Fruit fly (Drosophila melanogaster): ENCODE data around the gene CG14453.
A peak's percentile ranks its signal among the peaks of the same experiment; 100 is the strongest.

Gene CG14453

DNA sequence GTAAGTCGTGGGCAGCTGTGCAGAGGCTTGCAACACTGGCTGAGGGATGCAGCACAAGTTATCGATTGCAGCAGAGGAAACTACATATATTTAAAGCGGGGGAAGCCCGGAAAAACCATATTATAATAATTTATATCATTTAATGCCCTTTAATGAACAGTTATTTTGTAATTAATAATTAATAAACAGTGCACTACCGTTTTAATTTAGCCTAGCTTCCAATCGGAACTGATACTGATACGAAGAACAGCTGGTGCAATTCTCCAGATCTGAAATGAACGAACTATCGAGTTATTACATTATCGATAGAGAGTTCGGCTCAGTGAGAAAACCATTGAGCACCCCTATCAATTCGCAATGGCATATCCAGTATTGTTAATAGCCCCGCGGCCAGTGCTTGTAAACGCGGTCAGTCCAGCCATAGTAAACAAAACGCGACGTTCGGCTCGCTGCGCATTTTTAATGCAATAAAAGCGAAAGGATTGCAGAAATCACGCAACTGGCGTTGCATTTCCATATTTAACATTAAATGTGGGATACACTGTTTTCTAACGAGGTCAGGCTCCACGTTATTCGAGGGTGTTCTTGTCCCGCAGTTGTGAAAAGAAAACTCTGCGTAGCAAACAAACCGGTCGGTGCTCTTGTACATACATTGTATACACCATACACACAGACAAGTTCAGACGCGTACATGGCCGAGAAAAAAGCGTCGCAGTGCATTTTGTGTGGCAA, 47.7 kb downstream of the CG14453 start, which contains the start of gene CG7369 (continued):
- no peak for TF ChIP-seq CG1832 (GFP tag; optimal IDR thresholded peaks at IDR 0.05)
- TF ChIP-seq NC2β (GFP tag; optimal IDR thresholded peaks at IDR 0.05): peak; percentile 60
- TF ChIP-seq Tbp (GFP tag; optimal IDR thresholded peaks at IDR 0.05): no peak
- peak; percentile 42 for TF ChIP-seq ATbp (GFP tag; optimal IDR thresholded peaks at IDR 0.05)
- peak; percentile 88 for TF ChIP-seq Max (GFP tag; optimal IDR thresholded peaks at IDR 0.05)
- peak; percentile 89 for TF ChIP-seq CG9727 (GFP tag; optimal IDR thresholded peaks at IDR 0.05)
- peak; percentile 81 for TF ChIP-seq Side (GFP tag; optimal IDR thresholded peaks at IDR 0.05)
- TF ChIP-seq pum (GFP tag; optimal IDR thresholded peaks at IDR 0.05): peak; percentile 67
- TF ChIP-seq CG11504 (tag; optimal IDR thresholded peaks at IDR 0.05): peak; percentile 82
- peak; percentile 47 for TF ChIP-seq oc (tag; optimal IDR thresholded peaks at IDR 0.05)
- TF ChIP-seq CG13287 (GFP tag; IDR thresholded peaks at IDR 0.05; ENCODE audit: partially characterized antibody): peak; percentile 81
- TF ChIP-seq Aef1 (GFP tag; IDR thresholded peaks at IDR 0.05): peak; percentile 78
- no peak; the same call in 1 of the 2 replicates for TF ChIP-seq Ravus (GFP tag; IDR thresholded peaks at IDR 0.05)
- TF ChIP-seq kay (GFP tag; optimal IDR thresholded peaks at IDR 0.05): peak; percentile 76
- peak; percentile 88 for TF ChIP-seq Scr (GFP tag; IDR thresholded peaks at IDR 0.05; ENCODE audit: partially characterized antibody)
- peak; percentile 88 for TF ChIP-seq HmgZ (tag; optimal IDR thresholded peaks at IDR 0.05)
- peak; percentile 61 for TF ChIP-seq mirr (GFP tag; optimal IDR thresholded peaks at IDR 0.05)
- TF ChIP-seq Ptx1 (GFP tag; IDR thresholded peaks at IDR 0.05): peak; percentile 85
- peak; percentile 90 for TF ChIP-seq ind (GFP tag; optimal IDR thresholded peaks at IDR 0.05)
- TF ChIP-seq bbx (GFP tag; IDR thresholded peaks at IDR 0.05; ENCODE audit: partially characterized antibody): peak; percentile 24; the same call in 1 of the 2 replicates
- no peak for TF ChIP-seq h (optimal IDR thresholded peaks at IDR 0.05)
- TF ChIP-seq hb (GFP tag; IDR thresholded peaks at IDR 0.05; ENCODE audit: partially characterized antibody): peak; percentile 44; the same call in 2 of the 3 replicates
- TF ChIP-seq CG12942 (GFP tag; optimal IDR thresholded peaks at IDR 0.05): peak; percentile 81
- peak; percentile 50; the same call in 1 of the 2 replicates for TF ChIP-seq Bgb (GFP tag; IDR thresholded peaks at IDR 0.05; ENCODE audit: partially characterized antibody)
- peak; percentile 83 for TF ChIP-seq pho (GFP tag; optimal IDR thresholded peaks at IDR 0.05)
- peak; percentile 87 for TF ChIP-seq CG12104 (GFP tag; optimal IDR thresholded peaks at IDR 0.05)
- peak; percentile 52; the same call in 2 of the 3 replicates for TF ChIP-seq CG14050 (GFP tag; IDR thresholded peaks at IDR 0.05)
- TF ChIP-seq D19B (GFP tag; optimal IDR thresholded peaks at IDR 0.05): peak; percentile 70
- TF ChIP-seq Asciz (GFP tag; optimal IDR thresholded peaks at IDR 0.05): peak; percentile 5
- TF ChIP-seq lilli (GFP tag; optimal IDR thresholded peaks at IDR 0.05): peak; percentile 92
- TF ChIP-seq Deaf1 (tag; optimal IDR thresholded peaks at IDR 0.05): peak; percentile 56
- no peak for TF ChIP-seq CG31365 (tag; optimal IDR thresholded peaks at IDR 0.05)
- peak; percentile 70; the same call in 1 of the 3 replicates for TF ChIP-seq CG2889 (GFP tag; IDR thresholded peaks at IDR 0.05)
- peak; percentile 71 for TF ChIP-seq E2f1 (GFP tag; IDR thresholded peaks at IDR 0.05)
- no peak for TF ChIP-seq fru (optimal IDR thresholded peaks at IDR 0.05)
- no peak for TF ChIP-seq bowl (GFP tag; IDR thresholded peaks at IDR 0.05)
- peak; percentile 78 for TF ChIP-seq ci (GFP tag; IDR thresholded peaks at IDR 0.05)
- TF ChIP-seq CG7928 (GFP tag; optimal IDR thresholded peaks at IDR 0.05): peak; percentile 95
- TF ChIP-seq Hmr (GFP tag; optimal IDR thresholded peaks at IDR 0.05): peak; percentile 91
- no peak for TF ChIP-seq CG8478 (optimal IDR thresholded peaks at IDR 0.05)
- TF ChIP-seq chif (GFP tag; optimal IDR thresholded peaks at IDR 0.05): peak; percentile 42 to 71
- TF ChIP-seq CG2875 (GFP tag; optimal IDR thresholded peaks at IDR 0.05): peak; percentile 69
- TF ChIP-seq grau (tag; optimal IDR thresholded peaks at IDR 0.05): peak; percentile 80
- TF ChIP-seq CG8290 (GFP tag; optimal IDR thresholded peaks at IDR 0.05): peak; percentile 86
- peak; percentile 85 to 86 for TF ChIP-seq CG8290 (tag; optimal IDR thresholded peaks at IDR 0.05)
- no peak for TF ChIP-seq TFAM (GFP tag; optimal IDR thresholded peaks at IDR 0.05)
- peak; percentile 68 for TF ChIP-seq CG17385 (GFP tag; optimal IDR thresholded peaks at IDR 0.05)
- peak; percentile 86 for TF ChIP-seq slbo (GFP tag; IDR thresholded peaks at IDR 0.05)
- peak; percentile 65 for TF ChIP-seq CG17359 (tag; optimal IDR thresholded peaks at IDR 0.05)
- peak; percentile 85 for TF ChIP-seq sna (GFP tag; IDR thresholded peaks at IDR 0.05; ENCODE audit: partially characterized antibody)

Data from whole organism, embryonic.